Fruit fly (Drosophila melanogaster): ENCODE results near the gene aly.

aly gene

DNA sequence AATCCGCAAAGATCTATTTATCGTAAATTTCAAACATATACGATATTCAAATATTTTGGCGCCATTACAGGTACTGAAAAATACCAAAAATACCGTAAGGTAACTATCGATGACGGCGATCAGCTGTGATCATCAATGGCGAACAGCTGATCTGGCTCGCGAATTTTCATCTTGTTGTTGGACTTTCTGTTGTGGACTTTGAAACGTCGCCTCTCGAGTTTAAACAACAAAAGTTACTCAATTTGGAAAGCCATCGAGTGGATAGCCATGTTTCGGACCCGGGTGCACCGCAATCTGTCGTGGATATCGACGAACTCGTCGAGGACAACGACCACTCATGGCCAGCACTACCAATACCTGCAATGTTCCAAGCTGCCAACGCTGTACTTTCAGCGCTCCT lies 45.5 kb downstream of the aly start, which contains the start of gene CPT2 (continued):
- no peak for TF ChIP-seq Sox102F (GFP tag; optimal IDR thresholded peaks at IDR 0.05)
- TF ChIP-seq CG16779 (tag; optimal IDR thresholded peaks at IDR 0.05), result no peak
- peak; percentile 41 for TF ChIP-seq spab (GFP tag; optimal IDR thresholded peaks at IDR 0.05)
- TF ChIP-seq dsx (GFP tag; optimal IDR thresholded peaks at IDR 0.05; ENCODE audit: poor library complexity, severe bottlenecking), result no peak
- no peak for TF ChIP-seq Sox15 (GFP tag; optimal IDR thresholded peaks at IDR 0.05)
- TF ChIP-seq ss (GFP tag; optimal IDR thresholded peaks at IDR 0.05), result no peak
- no peak for TF ChIP-seq Hr38 (GFP tag; optimal IDR thresholded peaks at IDR 0.05)
- TF ChIP-seq CG10669 (GFP tag; optimal IDR thresholded peaks at IDR 0.05), result peak; percentile 25
- no peak for TF ChIP-seq fkh (GFP tag; optimal IDR thresholded peaks at IDR 0.05)
- no peak for TF ChIP-seq vri (GFP tag; optimal IDR thresholded peaks at IDR 0.05)
- TF ChIP-seq CG11294 (GFP tag; IDR thresholded peaks at IDR 0.05), result no peak
- no peak for TF ChIP-seq cyc (GFP tag; optimal IDR thresholded peaks at IDR 0.05)
- TF ChIP-seq CG1621 (tag; optimal IDR thresholded peaks at IDR 0.05), result no peak
- no peak for TF ChIP-seq CG10631 (GFP tag; optimal IDR thresholded peaks at IDR 0.05)
- TF ChIP-seq Lpt (GFP tag; optimal IDR thresholded peaks at IDR 0.05), result no peak
- no peak for TF ChIP-seq CG3032 (tag; optimal IDR thresholded peaks at IDR 0.05)
- 0 out of 2 replicates have a peak, but pooled peaks have one; percentile 27 for TF ChIP-seq CG15336 (GFP tag; IDR thresholded peaks at IDR 0.05)
- peak; percentile 81 for TF ChIP-seq CG6276 (GFP tag; optimal IDR thresholded peaks at IDR 0.05)
- TF ChIP-seq CG4318 (GFP tag; optimal IDR thresholded peaks at IDR 0.05), result no peak
- no peak for TF ChIP-seq Eip78C (GFP tag)
- no peak for TF ChIP-seq CG11762 (GFP tag; optimal IDR thresholded peaks at IDR 0.05; ENCODE audit: insufficient read depth)
- no peak for TF ChIP-seq Ets96B (tag; optimal IDR thresholded peaks at IDR 0.05)
- TF ChIP-seq CG32006 (GFP tag; optimal IDR thresholded peaks at IDR 0.05), result no peak
- TF ChIP-seq CG11902 (GFP tag; optimal IDR thresholded peaks at IDR 0.05), result no peak
- peak; percentile 58; the same call in 1 of the 3 replicates for TF ChIP-seq CG6163 (GFP tag; IDR thresholded peaks at IDR 0.05)
- TF ChIP-seq dac (GFP tag; optimal IDR thresholded peaks at IDR 0.05), result no peak
- TF ChIP-seq eg (GFP tag; IDR thresholded peaks at IDR 0.05), result peak; percentile 23; the same call in 1 of the 3 replicates
- TF ChIP-seq fd59A (GFP tag; optimal IDR thresholded peaks at IDR 0.05), result no peak
- no peak for TF ChIP-seq CG8319 (GFP tag; optimal IDR thresholded peaks at IDR 0.05)
- no peak for TF ChIP-seq CG8119 (GFP tag; IDR thresholded peaks at IDR 0.05)
- no peak for TF ChIP-seq CG7368 (GFP tag; optimal IDR thresholded peaks at IDR 0.05)
- no peak for TF ChIP-seq Ets21C (GFP tag; optimal IDR thresholded peaks at IDR 0.05)
- TF ChIP-seq OdsH (GFP tag; optimal IDR thresholded peaks at IDR 0.05), result no peak
- TF ChIP-seq esn (GFP tag; optimal IDR thresholded peaks at IDR 0.05), result no peak
- no peak for TF ChIP-seq Eip93F (GFP tag; optimal IDR thresholded peaks at IDR 0.05)
- peak; percentile 56 for TF ChIP-seq CG6808 (GFP tag; optimal IDR thresholded peaks at IDR 0.05)
